Fruit fly (Drosophila melanogaster) whole organism, prepupa: ENCODE data around the gene CG13086.

Source experiments
- Blimp-1 ChIP-seq: fragments of 200-800 bp; sonication (Bioruptor generic); optimal IDR thresholded peaks from 3 replicates; lab custom pipeline; 2017; ENCODE audit warnings: missing biosample characterization, missing genetic modification characterization, mild to moderate bottlenecking, moderate library complexity, missing genetic modification reagents
- CG11762 ChIP-seq: fragments of 200-800 bp; sonication (Bioruptor generic); optimal IDR thresholded peaks from 3 replicates; lab custom pipeline; 2016; ENCODE audit warnings: missing biosample characterization, missing genetic modification characterization; ENCODE audit not compliant: insufficient read depth
- CG1621 ChIP-seq: fragments of 200-800 bp; sonication (Bioruptor generic); optimal IDR thresholded peaks from 3 replicates; lab custom pipeline; 2018; ENCODE audit warnings: missing biosample characterization, mild to moderate bottlenecking, missing genetic modification characterization
- CG31627 ChIP-seq: fragments of 200-800 bp; sonication (Bioruptor generic); optimal IDR thresholded peaks from 3 replicates; lab custom pipeline; 2016; ENCODE audit warnings: missing biosample characterization, missing genetic modification characterization
- CG32006 ChIP-seq: fragments of 200-800 bp; sonication (Bioruptor generic); optimal IDR thresholded peaks from 3 replicates; lab custom pipeline; 2017; ENCODE audit warnings: missing biosample characterization, mild to moderate bottlenecking, missing genetic modification characterization
- CG3919 ChIP-seq: fragments of 200-800 bp; sonication (Bioruptor generic); optimal IDR thresholded peaks from 3 replicates; lab custom pipeline; 2016; ENCODE audit warnings: missing biosample characterization, missing genetic modification characterization
- CG6792 ChIP-seq: fragments of 200-800 bp; sonication (Bioruptor generic); optimal IDR thresholded peaks from 3 replicates; lab custom pipeline; 2016; ENCODE audit warnings: missing biosample characterization, missing genetic modification characterization
- CG6808 ChIP-seq: fragments of 200-800 bp; sonication (Bioruptor generic); optimal IDR thresholded peaks from 3 replicates; lab custom pipeline; 2017; ENCODE audit warnings: missing biosample characterization, missing genetic modification characterization, mild to moderate bottlenecking, moderate library complexity, missing genetic modification reagents
- CG6854 ChIP-seq: fragments of 200-800 bp; sonication (Bioruptor generic); optimal IDR thresholded peaks from 2 replicates; lab custom pipeline; 2017; ENCODE audit warnings: missing biosample characterization, mild to moderate bottlenecking, missing genetic modification characterization
- CG7368 ChIP-seq: fragments of 200-800 bp; sonication (Bioruptor generic); optimal IDR thresholded peaks from 3 replicates; lab custom pipeline; 2016; ENCODE audit warnings: missing biosample characterization, missing genetic modification characterization
- CG8119 ChIP-seq: fragments of 200-800 bp; sonication (Bioruptor generic); IDR thresholded peaks from 3 replicates; pipeline ENCODE4 v1.3.6; 2022; ENCODE audit warnings: missing biosample characterization, missing genetic modification characterization
- CG8319 ChIP-seq: fragments of 200-800 bp; sonication (Bioruptor generic); optimal IDR thresholded peaks from 3 replicates; lab custom pipeline; 2016; ENCODE audit warnings: missing biosample characterization, missing genetic modification characterization
- CG8632 ChIP-seq: fragments of 200-800 bp; sonication (Bioruptor generic); optimal IDR thresholded peaks from 3 replicates; lab custom pipeline; 2016; ENCODE audit warnings: missing biosample characterization, missing genetic modification characterization
- CG9139 ChIP-seq: fragments of 200-800 bp; sonication (Bioruptor generic); optimal IDR thresholded peaks from 3 replicates; lab custom pipeline; 2017; ENCODE audit warnings: missing biosample characterization, mild to moderate bottlenecking, missing genetic modification characterization
- Eip93F ChIP-seq: fragments of 200-800 bp; sonication (Bioruptor generic); optimal IDR thresholded peaks from 2 replicates; lab custom pipeline; 2016; ENCODE audit warnings: missing biosample characterization, mild to moderate bottlenecking, missing genetic modification characterization
- Ets21C ChIP-seq: fragments of 200-800 bp; sonication (Bioruptor generic); optimal IDR thresholded peaks from 3 replicates; lab custom pipeline; 2016; ENCODE audit warnings: missing biosample characterization, missing genetic modification characterization
- Hr38 ChIP-seq: sonication (Bioruptor generic); optimal IDR thresholded peaks from 2 replicates; lab custom pipeline; 2016; ENCODE audit warnings: missing biosample characterization, missing genetic modification characterization
- Hr39 ChIP-seq: fragments of 200-800 bp; sonication (Bioruptor generic); optimal IDR thresholded peaks from 2 replicates; lab custom pipeline; 2016; ENCODE audit warnings: missing biosample characterization, missing genetic modification characterization
- Lpt ChIP-seq: fragments of 200-800 bp; sonication (Bioruptor generic); optimal IDR thresholded peaks from 3 replicates; lab custom pipeline; 2016; ENCODE audit warnings: missing biosample characterization, missing genetic modification characterization
- Met ChIP-seq: fragments of 200-800 bp; sonication (Bioruptor generic); optimal IDR thresholded peaks from 3 replicates; lab custom pipeline; 2016; ENCODE audit warnings: missing biosample characterization, missing genetic modification characterization
- OdsH ChIP-seq: fragments of 200-800 bp; sonication (Bioruptor generic); optimal IDR thresholded peaks from 3 replicates; lab custom pipeline; 2016; ENCODE audit warnings: missing biosample characterization, missing genetic modification characterization
- Smox ChIP-seq: fragments of 200-800 bp; sonication (Bioruptor generic); optimal IDR thresholded peaks from 3 replicates; lab custom pipeline; 2016; ENCODE audit warnings: missing biosample characterization, missing genetic modification characterization
- Sox14 ChIP-seq: fragments of 200-800 bp; sonication (Bioruptor generic); optimal IDR thresholded peaks from 3 replicates; lab custom pipeline; 2016; ENCODE audit warnings: missing biosample characterization, missing genetic modification characterization
- Sox15 ChIP-seq: fragments of 200-800 bp; sonication (Bioruptor generic); optimal IDR thresholded peaks from 3 replicates; lab custom pipeline; 2016; ENCODE audit warnings: missing biosample characterization, missing genetic modification characterization
- achi ChIP-seq: fragments of 200-800 bp; sonication (Bioruptor generic); optimal IDR thresholded peaks from 3 replicates; lab custom pipeline; 2016; ENCODE audit warnings: missing biosample characterization, missing genetic modification characterization
- cyc ChIP-seq: fragments of 200-800 bp; sonication (Bioruptor generic); optimal IDR thresholded peaks from 3 replicates; lab custom pipeline; 2016; ENCODE audit warnings: missing biosample characterization, missing genetic modification characterization
- eg ChIP-seq: fragments of 200-800 bp; sonication (Bioruptor generic); IDR thresholded peaks from 3 replicates; pipeline ENCODE4 v1.3.6; 2022; ENCODE audit warnings: missing biosample characterization, missing genetic modification characterization
- esn ChIP-seq: fragments of 200-800 bp; sonication (Bioruptor generic); optimal IDR thresholded peaks from 2 replicates; lab custom pipeline; 2016; ENCODE audit warnings: missing biosample characterization, mild to moderate bottlenecking, missing genetic modification characterization, moderate library complexity
- fkh ChIP-seq: fragments of 200-800 bp; sonication (Bioruptor generic); optimal IDR thresholded peaks from 3 replicates; lab custom pipeline; 2017; ENCODE audit warnings: missing biosample characterization, mild to moderate bottlenecking, missing genetic modification characterization, moderate library complexity
- net ChIP-seq: fragments of 200-800 bp; sonication (Bioruptor generic); optimal IDR thresholded peaks from 3 replicates; lab custom pipeline; 2016; ENCODE audit warnings: missing biosample characterization, missing genetic modification characterization
- pdm3 ChIP-seq: fragments of 200-800 bp; sonication (Bioruptor generic); optimal IDR thresholded peaks from 3 replicates; lab custom pipeline; 2016; ENCODE audit warnings: missing biosample characterization, missing genetic modification characterization
- salr ChIP-seq, 2 experiments: fragments of 200-800 bp; sonication (Bioruptor generic); optimal IDR thresholded peaks; 3 replicates each; lab custom pipeline; 2016 to 2018; ENCODE audit warnings: missing biosample characterization in 2 of 2, missing genetic modification characterization in 2 of 2, mild to moderate bottlenecking in 1 of 2
- spab ChIP-seq: fragments of 200-800 bp; sonication (Bioruptor generic); optimal IDR thresholded peaks from 2 replicates; lab custom pipeline; 2017; ENCODE audit warnings: missing biosample characterization, mild to moderate bottlenecking, missing genetic modification characterization, missing genetic modification reagents
- ss ChIP-seq, 2 experiments: fragments of 200-800 bp; sonication (Bioruptor generic); optimal IDR thresholded peaks; 2 replicates in 1 of 2; 3 replicates in 1 of 2; lab custom pipeline; 2017 to 2018; ENCODE audit warnings: mild to moderate bottlenecking in 2 of 2, missing biosample characterization in 2 of 2, missing genetic modification characterization in 2 of 2, moderate library complexity in 1 of 2
- svp ChIP-seq: fragments of 200-800 bp; sonication (Bioruptor generic); peaks from one replicate; lab custom pipeline; 2016; ENCODE audit warnings: missing biosample characterization, missing genetic modification characterization
- topi ChIP-seq: fragments of 200-800 bp; sonication (Bioruptor generic); optimal IDR thresholded peaks from 3 replicates; lab custom pipeline; 2016; ENCODE audit warnings: missing biosample characterization, missing genetic modification characterization
- vri ChIP-seq: fragments of 200-800 bp; sonication (Bioruptor generic); optimal IDR thresholded peaks from 3 replicates; lab custom pipeline; 2016; ENCODE audit warnings: missing biosample characterization, mild to moderate bottlenecking, missing genetic modification characterization

CG13086 gene

DNA sequence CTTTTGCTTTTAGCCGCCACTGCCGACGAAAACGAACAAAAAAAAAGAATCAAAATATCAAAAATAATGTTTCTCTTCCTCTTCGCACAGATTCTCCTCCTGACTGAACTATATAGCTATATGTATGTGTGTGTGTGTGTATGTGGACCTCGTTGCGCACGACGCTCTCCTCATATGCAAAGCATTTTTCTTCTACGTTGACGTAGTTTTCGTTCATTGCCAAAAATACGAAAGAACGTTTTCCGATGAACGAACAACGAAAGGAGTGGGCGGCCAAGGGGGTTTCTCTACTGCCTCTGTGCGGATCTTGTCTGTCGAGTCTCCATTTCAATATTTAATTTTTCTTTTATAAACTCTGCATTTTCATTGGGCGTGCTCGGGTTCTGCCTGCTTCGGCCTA, 40.6 kb downstream of the CG13086 start:
- TF ChIP-seq CG8319 (GFP tag; lab: Kevin White, UChicago): no peak
- no peak for TF ChIP-seq CG8119 (GFP tag; lab: Robert Waterston, UW)
- no peak for TF ChIP-seq Met (GFP tag; lab: Kevin White, UChicago)
- TF ChIP-seq topi (GFP tag; lab: Kevin White, UChicago): no peak
- no peak for TF ChIP-seq CG6808 (GFP tag; lab: Kevin White, UChicago)
- TF ChIP-seq Eip93F (GFP tag; lab: Kevin White, UChicago): no peak
- TF ChIP-seq Lpt (GFP tag; lab: Kevin White, UChicago): no peak
- TF ChIP-seq CG6854 (GFP tag; lab: Kevin White, UChicago): no peak
- TF ChIP-seq Blimp-1 (GFP tag; lab: Kevin White, UChicago): no peak
- no peak for TF ChIP-seq CG32006
- TF ChIP-seq CG31627 (GFP tag; lab: Kevin White, UChicago): no peak

DNA sequence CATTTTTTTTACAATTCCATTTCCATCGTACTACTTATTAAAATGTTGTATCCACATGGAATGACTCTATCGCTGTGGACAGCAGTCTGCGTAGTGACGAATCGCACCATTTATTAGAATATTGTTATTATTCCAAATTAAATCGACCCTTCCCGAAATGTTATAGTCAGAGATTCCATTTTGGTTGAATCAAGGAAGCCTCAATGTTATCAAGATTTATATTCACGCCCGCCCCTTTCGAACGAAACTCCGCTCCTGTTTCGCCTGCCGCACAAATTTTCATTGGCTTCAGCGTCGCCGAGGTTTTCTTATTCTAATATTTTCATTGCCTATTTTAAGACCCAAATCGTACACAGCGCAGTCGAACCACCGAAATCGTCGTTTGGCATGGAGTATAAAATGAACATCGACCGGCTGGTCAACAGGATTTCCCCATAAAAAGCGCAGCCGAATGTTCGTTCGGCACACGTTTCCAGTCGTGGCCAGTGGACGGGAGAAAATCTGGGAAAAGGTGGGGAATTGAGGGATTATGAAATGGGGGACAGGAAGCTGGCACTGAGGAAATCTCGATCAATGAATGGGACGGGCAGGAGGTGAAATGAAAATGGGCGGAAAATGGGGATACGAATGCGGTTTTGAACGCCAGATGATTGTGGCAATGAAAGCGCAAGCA, 41.6 kb downstream of the CG13086 start:
- no peak for TF ChIP-seq Ets21C (GFP tag; lab: Kevin White, UChicago)
- TF ChIP-seq Lpt (GFP tag; lab: Kevin White, UChicago): no peak
- TF ChIP-seq cyc (GFP tag; lab: Kevin White, UChicago): no peak
- TF ChIP-seq ss (GFP tag; optimal IDR thresholded peaks at IDR 0.05; lab: Kevin White, UChicago): no peak
- no peak for TF ChIP-seq CG31627 (GFP tag; lab: Kevin White, UChicago)
- no peak for TF ChIP-seq esn (GFP tag; lab: Kevin White, UChicago)
- no peak for TF ChIP-seq svp (GFP tag; lab: Kevin White, UChicago)
- no peak for TF ChIP-seq pdm3 (GFP tag; lab: Kevin White, UChicago)
- no peak for TF ChIP-seq net (GFP tag; lab: Kevin White, UChicago)
- no peak for TF ChIP-seq Hr39 (GFP tag; lab: Kevin White, UChicago)
- TF ChIP-seq CG3919: no peak

DNA sequence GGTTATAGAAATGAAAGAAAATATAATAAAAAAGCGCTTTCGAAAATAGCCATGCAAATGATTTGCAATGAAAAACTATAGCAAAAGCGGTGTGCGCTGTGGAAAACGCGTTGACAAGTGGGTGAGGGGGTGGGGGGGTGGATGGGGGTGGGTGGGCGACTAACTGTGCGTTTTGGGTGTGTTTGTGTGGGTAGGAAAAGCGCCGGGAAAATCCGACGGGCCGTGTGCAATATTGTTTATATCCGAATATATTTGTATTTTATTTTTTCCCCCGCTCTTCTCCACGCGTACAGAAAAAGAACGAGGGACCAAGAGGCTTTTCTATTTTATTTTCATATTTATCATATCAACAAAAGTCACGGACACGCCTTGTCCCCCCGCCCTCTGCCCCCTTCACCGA, 42.2 kb downstream of the CG13086 start:
- TF ChIP-seq Blimp-1 (GFP tag; lab: Kevin White, UChicago) (no peak), svp (GFP tag; lab: Kevin White, UChicago) (no peak), Smox (GFP tag; lab: Kevin White, UChicago) (no peak), OdsH (no peak), Hr39 (GFP tag; lab: Kevin White, UChicago) (no peak), Sox15 (no peak), achi (no peak), CG1621 (no peak), CG11762 (GFP tag; lab: Kevin White, UChicago) (no peak), CG9139 (GFP tag; lab: Kevin White, UChicago) (no peak), vri (GFP tag; lab: Kevin White, UChicago) (no peak), Eip93F (GFP tag; lab: Kevin White, UChicago) (no peak), spab (GFP tag; lab: Kevin White, UChicago) (no peak), Hr38 (no peak), salr (GFP tag; optimal IDR thresholded peaks at IDR 0.05; lab: Kevin White, UChicago) (no peak), eg (GFP tag; lab: Robert Waterston, UW) (no peak), CG8632 (GFP tag; lab: Kevin White, UChicago) (no peak), Sox14 (GFP tag; lab: Kevin White, UChicago) (no peak), CG6792 (no peak)

DNA sequence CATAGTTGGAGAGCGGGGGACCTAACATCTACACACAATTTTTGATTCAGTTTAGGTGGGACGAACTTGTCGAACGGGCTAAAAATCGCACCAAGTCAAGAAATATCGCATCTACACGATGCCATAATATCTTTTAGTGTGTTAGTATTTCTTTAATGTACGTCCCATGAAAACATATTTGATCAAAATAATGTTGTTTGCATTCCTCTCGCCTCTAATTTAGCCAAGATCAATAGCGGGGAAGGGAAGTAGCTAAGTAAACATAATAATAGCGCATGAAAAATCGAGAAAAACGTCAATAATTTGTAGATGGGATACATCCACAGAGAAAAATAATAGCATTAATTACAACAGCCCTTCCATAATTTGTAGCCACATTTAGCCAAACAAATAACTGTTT, 47.8 kb downstream of the CG13086 start:
- TF ChIP-seq fkh (GFP tag; lab: Kevin White, UChicago) (peak; percentile 72), CG7368 (GFP tag; lab: Kevin White, UChicago) (no peak)
